Worm (Caenorhabditis elegans): ENCODE data around the gene chmp-7.

The chmp-7 gene

ce11 chrII:9019704-9020103, 35.1 kb upstream of the chmp-7 start, which contains the start of gene dep-1:
Gene dep-1 (minus strand): TSS chrII:9019798.
- TF ChIP-seq pat-9 (tag; optimal IDR thresholded peaks at IDR 0.05) (no peak), ceh-14 (tag; optimal IDR thresholded peaks at IDR 0.05) (no peak), unc-42 (tag; optimal IDR thresholded peaks at IDR 0.05) (no peak), rnt-1 (tag; optimal IDR thresholded peaks at IDR 0.05) (no peak), zip-5 (tag; optimal IDR thresholded peaks at IDR 0.05) (no peak), madf-2 (tag; optimal IDR thresholded peaks at IDR 0.05) (no peak), fax-1 (tag; optimal IDR thresholded peaks at IDR 0.05) (no peak), ama-1 (optimal IDR thresholded peaks at IDR 0.05) (no peak), fkh-6 (tag; optimal IDR thresholded peaks at IDR 0.05) (no peak), hlh-13 (GFP tag; optimal IDR thresholded peaks at IDR 0.05) (no peak), C08G9.2 (tag; optimal IDR thresholded peaks at IDR 0.05) (no peak), lim-6 (tag; optimal IDR thresholded peaks at IDR 0.05) (no peak)

- TF ChIP-seq madf-2 (tag; optimal IDR thresholded peaks at IDR 0.05) (no peak), Y22D7AL.16 (tag; optimal IDR thresholded peaks at IDR 0.05) (no peak), ceh-9 (tag; optimal IDR thresholded peaks at IDR 0.05) (no peak)
These were observed 33.1 kb upstream of the chmp-7 start for ce11 chrII:9021625-9022024.

DNA sequence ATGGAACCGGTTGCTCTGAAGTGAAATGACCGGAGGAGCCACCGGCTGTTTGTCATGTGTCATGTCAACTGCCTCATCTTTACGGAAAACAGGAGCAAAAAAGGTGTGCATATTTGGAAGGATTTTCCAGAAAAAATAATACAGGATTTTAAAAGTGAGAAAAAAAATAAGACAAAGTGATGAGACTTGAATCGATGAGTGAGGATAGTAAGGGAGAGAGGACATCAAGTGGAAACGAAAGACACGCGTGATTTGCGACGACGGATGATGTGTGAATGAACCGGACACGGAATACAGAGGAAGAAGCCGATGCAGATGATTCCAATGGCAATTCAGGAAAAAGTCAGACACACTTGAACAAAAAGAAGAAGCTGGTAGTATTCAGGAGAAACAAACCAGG, 30.5 kb upstream of the chmp-7 start:
- TF ChIP-seq nhr-11 (tag; optimal IDR thresholded peaks at IDR 0.05) (no peak), rnt-1 (tag; optimal IDR thresholded peaks at IDR 0.05) (no peak), hlh-8 (tag; optimal IDR thresholded peaks at IDR 0.05) (no peak), syd-9 (tag; optimal IDR thresholded peaks at IDR 0.05) (no peak), ceh-6 (GFP tag; optimal IDR thresholded peaks at IDR 0.05) (no peak), dmd-4 (tag; optimal IDR thresholded peaks at IDR 0.05; ENCODE audit: borderline replicate concordance) (no peak), ceh-24 (tag; optimal IDR thresholded peaks at IDR 0.05) (no peak), tbx-7 (tag; optimal IDR thresholded peaks at IDR 0.05) (no peak), K09A11.1 (tag; optimal IDR thresholded peaks at IDR 0.05; ENCODE audit: insufficient read depth) (no peak), hlh-30 (tag; optimal IDR thresholded peaks at IDR 0.05; ENCODE audit: insufficient read depth) (no peak), unc-86 (tag; optimal IDR thresholded peaks at IDR 0.05) (no peak), pax-1 (tag; optimal IDR thresholded peaks at IDR 0.05) (no peak), ceh-48 (tag; optimal IDR thresholded peaks at IDR 0.05) (no peak), fax-1 (tag; optimal IDR thresholded peaks at IDR 0.05) (no peak), ceh-18 (tag; optimal IDR thresholded peaks at IDR 0.05) (no peak), ceh-34 (tag; optimal IDR thresholded peaks at IDR 0.05) (no peak)

DNA sequence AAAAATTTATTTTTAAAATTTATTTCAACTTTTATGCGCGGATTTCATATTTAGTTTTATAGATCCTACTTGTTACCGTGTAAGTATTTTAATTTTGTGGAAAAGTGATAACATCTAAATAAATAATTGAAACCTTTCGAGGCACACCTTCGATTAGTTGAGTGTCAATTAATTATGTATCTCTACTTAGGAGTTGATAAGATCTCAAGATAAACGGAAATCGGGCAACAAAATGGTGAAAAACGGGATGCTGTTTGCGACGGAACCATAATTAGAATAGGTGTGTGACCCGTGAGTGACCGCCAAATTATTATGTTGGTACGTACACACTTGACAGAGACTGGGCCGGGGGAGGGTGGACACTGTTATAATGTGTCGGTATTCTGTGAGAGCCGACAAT, 28.4 kb upstream of the chmp-7 start:
- TF ChIP-seq gmeb-2 (tag; optimal IDR thresholded peaks at IDR 0.05) (no peak), ceh-18 (tag; optimal IDR thresholded peaks at IDR 0.05) (no peak), madf-2 (tag; optimal IDR thresholded peaks at IDR 0.05) (no peak), npax-4 (tag; optimal IDR thresholded peaks at IDR 0.05) (no peak), ahr-1 (tag; optimal IDR thresholded peaks at IDR 0.05) (no peak), ceh-48 (tag; optimal IDR thresholded peaks at IDR 0.05) (no peak), pax-1 (tag; optimal IDR thresholded peaks at IDR 0.05) (no peak), ttx-3 (tag; optimal IDR thresholded peaks at IDR 0.05) (no peak), K09A11.1 (tag; optimal IDR thresholded peaks at IDR 0.05; ENCODE audit: insufficient read depth) (no peak), tbx-7 (tag; optimal IDR thresholded peaks at IDR 0.05) (no peak), sox-4 (tag; optimal IDR thresholded peaks at IDR 0.05) (no peak), dmd-4 (tag; optimal IDR thresholded peaks at IDR 0.05; ENCODE audit: borderline replicate concordance) (no peak), ceh-6 (GFP tag; optimal IDR thresholded peaks at IDR 0.05) (no peak), hlh-30 (tag; optimal IDR thresholded peaks at IDR 0.05; ENCODE audit: insufficient read depth) (no peak), ceh-45 (GFP tag; IDR thresholded peaks at IDR 0.05) (no peak), hlh-13 (GFP tag; optimal IDR thresholded peaks at IDR 0.05) (no peak), fax-1 (tag; optimal IDR thresholded peaks at IDR 0.05) (no peak), ceh-34 (tag; optimal IDR thresholded peaks at IDR 0.05) (no peak)

ce11 chrII:9028096-9028495, 26.7 kb upstream of the chmp-7 start:
- TF ChIP-seq unc-86 (tag; optimal IDR thresholded peaks at IDR 0.05) (no peak), T23F11.4 (GFP tag; optimal IDR thresholded peaks at IDR 0.05) (no peak), fkh-10 (GFP tag; optimal IDR thresholded peaks at IDR 0.05) (no peak), sox-2 (GFP tag; IDR thresholded peaks at IDR 0.05) (no peak), pha-2 (tag; optimal IDR thresholded peaks at IDR 0.05) (no peak), pha-4 (tag; optimal IDR thresholded peaks at IDR 0.05) (no peak), ceh-48 (tag; optimal IDR thresholded peaks at IDR 0.05) (no peak), pag-3 (tag; optimal IDR thresholded peaks at IDR 0.05; ENCODE audit: borderline replicate concordance) (no peak), fkh-6 (tag; optimal IDR thresholded peaks at IDR 0.05) (no peak), eyg-1 (tag; optimal IDR thresholded peaks at IDR 0.05) (no peak), F13H6.1 (tag; optimal IDR thresholded peaks at IDR 0.05) (no peak), tbx-2 (tag; optimal IDR thresholded peaks at IDR 0.05) (no peak), fax-1 (tag; optimal IDR thresholded peaks at IDR 0.05) (no peak), nhr-232 (tag; optimal IDR thresholded peaks at IDR 0.05) (no peak), unc-3 (GFP tag; conservative IDR thresholded peaks at IDR 0.05) (no peak), unc-3 (tag; optimal IDR thresholded peaks at IDR 0.05) (no peak)

Data from whole organism, late embryonic.